Fruit fly (Drosophila melanogaster): ENCODE measurements around the gene CG5070.

The CG5070 gene

dm6 chrX:17178484-17178921, 24.4 kb upstream of the CG5070 start (continued):
- TF ChIP-seq vri (GFP tag; optimal IDR thresholded peaks at IDR 0.05) (peak; percentile 31), CG8319 (GFP tag; optimal IDR thresholded peaks at IDR 0.05) (peak; percentile 97), net (GFP tag; optimal IDR thresholded peaks at IDR 0.05) (peak; percentile 87), Sox15 (GFP tag; optimal IDR thresholded peaks at IDR 0.05) (peak; percentile 84), CG8632 (GFP tag; optimal IDR thresholded peaks at IDR 0.05) (peak; percentile 6), cyc (GFP tag; optimal IDR thresholded peaks at IDR 0.05) (peak; percentile 98), CG32006 (GFP tag; optimal IDR thresholded peaks at IDR 0.05) (no peak), acj6 (GFP tag; optimal IDR thresholded peaks at IDR 0.05) (peak; percentile 49), dac (GFP tag; optimal IDR thresholded peaks at IDR 0.05) (no peak), CG6792 (GFP tag; optimal IDR thresholded peaks at IDR 0.05) (no peak), CG16779 (tag; optimal IDR thresholded peaks at IDR 0.05) (peak; percentile 95), Sox102F (GFP tag; optimal IDR thresholded peaks at IDR 0.05) (no peak), CG31627 (GFP tag; optimal IDR thresholded peaks at IDR 0.05) (no peak), CG10669 (GFP tag; optimal IDR thresholded peaks at IDR 0.05) (peak; percentile 97), CG11762 (GFP tag; optimal IDR thresholded peaks at IDR 0.05; ENCODE audit: insufficient read depth) (peak; percentile 98), CG9139 (GFP tag; optimal IDR thresholded peaks at IDR 0.05) (peak; percentile 95), eg (GFP tag; IDR thresholded peaks at IDR 0.05) (peak; percentile 99), CG11294 (GFP tag; IDR thresholded peaks at IDR 0.05) (peak; percentile 98), Hr39 (GFP tag; optimal IDR thresholded peaks at IDR 0.05) (no peak), svp (GFP tag) (peak; percentile 100), Eip93F (GFP tag; optimal IDR thresholded peaks at IDR 0.05) (peak; percentile 96), CG10631 (GFP tag; optimal IDR thresholded peaks at IDR 0.05) (peak; percentile 88), Eip78C (GFP tag) (peak; percentile 100), CG3032 (tag; optimal IDR thresholded peaks at IDR 0.05) (peak; percentile 98), CG11902 (GFP tag; optimal IDR thresholded peaks at IDR 0.05) (peak; percentile 95), CG3919 (GFP tag; optimal IDR thresholded peaks at IDR 0.05) (peak; percentile 98)

dm6 chrX:17180523-17180922, 22.4 kb upstream of the CG5070 start:
- TF ChIP-seq svp (GFP tag) (no peak), CG6163 (GFP tag; IDR thresholded peaks at IDR 0.05) (no peak), cyc (GFP tag; optimal IDR thresholded peaks at IDR 0.05) (no peak)

dm6 chrX:17181264-17182198, 21.4 kb upstream of the CG5070 start:
- TF ChIP-seq CG10669 (GFP tag; optimal IDR thresholded peaks at IDR 0.05) (no peak), Ets96B (tag; optimal IDR thresholded peaks at IDR 0.05) (no peak), CG16779 (tag; optimal IDR thresholded peaks at IDR 0.05) (no peak), CG3032 (tag; optimal IDR thresholded peaks at IDR 0.05) (no peak), CG10631 (GFP tag; optimal IDR thresholded peaks at IDR 0.05) (peak; percentile 11), dac (GFP tag; optimal IDR thresholded peaks at IDR 0.05) (no peak), CG6163 (GFP tag; IDR thresholded peaks at IDR 0.05) (0 out of 3 replicates have a peak, but pooled peaks have one; percentile 21), Gug (GFP tag; IDR thresholded peaks at IDR 0.05) (no peak), Eip78C (GFP tag) (peak; percentile 73), vri (GFP tag; optimal IDR thresholded peaks at IDR 0.05) (peak; percentile 37), esn (GFP tag; optimal IDR thresholded peaks at IDR 0.05) (peak; percentile 48), CG7368 (GFP tag; optimal IDR thresholded peaks at IDR 0.05) (no peak), Hr4 (GFP tag; optimal IDR thresholded peaks at IDR 0.05) (peak; percentile 10), Hr39 (GFP tag; optimal IDR thresholded peaks at IDR 0.05) (no peak), CG8632 (GFP tag; optimal IDR thresholded peaks at IDR 0.05) (peak; percentile 58), Ets21C (GFP tag; optimal IDR thresholded peaks at IDR 0.05) (no peak), salr (GFP tag; optimal IDR thresholded peaks at IDR 0.05) (no peak), CG6276 (GFP tag; optimal IDR thresholded peaks at IDR 0.05) (no peak), Eip93F (GFP tag; optimal IDR thresholded peaks at IDR 0.05) (no peak), pdm3 (GFP tag; optimal IDR thresholded peaks at IDR 0.05) (no peak), CG11294 (GFP tag; IDR thresholded peaks at IDR 0.05) (no peak), CG11762 (GFP tag; optimal IDR thresholded peaks at IDR 0.05; ENCODE audit: insufficient read depth) (no peak), fkh (GFP tag; optimal IDR thresholded peaks at IDR 0.05) (no peak), Lpt (GFP tag; optimal IDR thresholded peaks at IDR 0.05) (no peak), Sox102F (GFP tag; optimal IDR thresholded peaks at IDR 0.05) (no peak), CG8119 (GFP tag; IDR thresholded peaks at IDR 0.05) (peak; percentile 50; the same call in 2 of the 3 replicates), Smox (GFP tag; optimal IDR thresholded peaks at IDR 0.05) (peak; percentile 33), Sox14 (GFP tag; optimal IDR thresholded peaks at IDR 0.05) (no peak), CG6808 (GFP tag; optimal IDR thresholded peaks at IDR 0.05) (no peak), Hr38 (GFP tag; optimal IDR thresholded peaks at IDR 0.05) (no peak), CG32006 (GFP tag; optimal IDR thresholded peaks at IDR 0.05) (peak; percentile 53), fd59A (GFP tag; optimal IDR thresholded peaks at IDR 0.05) (no peak)
